Fruit fly (Drosophila melanogaster): ENCODE data around the gene CG13707.

dm6 chr3L:4836353-4836752 is 3.6 kb downstream of the CG13707 start:
- TF ChIP-seq Clk (GFP tag; optimal IDR thresholded peaks at IDR 0.05), result no peak
- no peak for TF ChIP-seq Crg-1 (GFP tag; optimal IDR thresholded peaks at IDR 0.05)
- no peak for TF ChIP-seq cic (GFP tag; optimal IDR thresholded peaks at IDR 0.05)
- TF ChIP-seq bab1 (GFP tag; optimal IDR thresholded peaks at IDR 0.05), result no peak
- no peak for TF ChIP-seq CG11617 (GFP tag; optimal IDR thresholded peaks at IDR 0.05)
- TF ChIP-seq CG33017 (tag; optimal IDR thresholded peaks at IDR 0.05), result no peak
- TF ChIP-seq cnc (optimal IDR thresholded peaks at IDR 0.05), result no peak
